Worm (Caenorhabditis elegans) whole organism, L2 larva: ENCODE results near the gene K06H6.2.
A peak's percentile ranks its signal among the peaks of the same experiment; 100 is the strongest.

ENCODE experiments used
- C34F6.9 ChIP-seq: fragments of 150-350 bp; optimal IDR thresholded peaks from 2 replicates; lab custom pipeline; 2014; ENCODE audit warnings: missing biosample characterization, missing genetic modification characterization
- F13H6.1 ChIP-seq: sonication (generic microtip); optimal IDR thresholded peaks from 2 replicates; lab custom pipeline; 2016; ENCODE audit warnings: missing genetic modification characterization, missing compliant biosample characterization
- R02D3.7 ChIP-seq: fragments of 150-350 bp; optimal IDR thresholded peaks from 2 replicates; lab custom pipeline; 2014; ENCODE audit warnings: missing biosample characterization, missing genetic modification characterization
- Y55F3AM.14 ChIP-seq: fragments of 200-800 bp; sonication (Bioruptor generic); optimal IDR thresholded peaks from 2 replicates; lab custom pipeline; 2018; ENCODE audit warnings: mild to moderate bottlenecking, missing genetic modification characterization, missing compliant biosample characterization
- ZK546.5 ChIP-seq: sonication (generic microtip); optimal IDR thresholded peaks from 2 replicates; lab custom pipeline; 2017; ENCODE audit warnings: missing biosample characterization, missing genetic modification characterization
- alr-1 ChIP-seq: fragments of 150-350 bp; optimal IDR thresholded peaks from 2 replicates; lab custom pipeline; 2014; ENCODE audit warnings: missing biosample characterization, missing genetic modification characterization
- ama-1 ChIP-seq: fragments of 150-350 bp; optimal IDR thresholded peaks from 2 replicates; lab custom pipeline; 2018; ENCODE audit warnings: inconsistent platforms
- blmp-1 ChIP-seq: sonication (generic microtip); optimal IDR thresholded peaks from 2 replicates; lab custom pipeline; 2017; ENCODE audit warnings: missing genetic modification characterization, mild to moderate bottlenecking, missing compliant biosample characterization, antibody characterized with exemption, moderate library complexity; ENCODE audit not compliant: insufficient read depth
- ceh-16 ChIP-seq: fragments of 150-350 bp; optimal IDR thresholded peaks from 2 replicates; lab custom pipeline; 2014; ENCODE audit warnings: missing biosample characterization, missing genetic modification characterization
- ceh-82 ChIP-seq: fragments of 150-350 bp; optimal IDR thresholded peaks from 2 replicates; lab custom pipeline; 2014; ENCODE audit warnings: missing biosample characterization, missing genetic modification characterization
- crh-2 ChIP-seq: sonication (generic microtip); optimal IDR thresholded peaks from 2 replicates; lab custom pipeline; 2017; ENCODE audit warnings: missing biosample characterization, missing genetic modification characterization
- dmd-4 ChIP-seq: sonication (generic microtip); optimal IDR thresholded peaks from 2 replicates; lab custom pipeline; 2017; ENCODE audit warnings: missing biosample characterization, missing genetic modification characterization
- egl-27 ChIP-seq: sonication (generic microtip); optimal IDR thresholded peaks from 3 replicates; lab custom pipeline; 2017; ENCODE audit warnings: missing biosample characterization, missing genetic modification reagents, missing genetic modification characterization
- elt-1 ChIP-seq: fragments of 150-350 bp; optimal IDR thresholded peaks from 2 replicates; lab custom pipeline; 2014; ENCODE audit warnings: missing biosample characterization, missing genetic modification characterization
- elt-3 ChIP-seq: sonication (generic microtip); optimal IDR thresholded peaks from 2 replicates; lab custom pipeline; 2017; ENCODE audit warnings: missing biosample characterization, missing genetic modification characterization
- fos-1 ChIP-seq: fragments of 150-350 bp; optimal IDR thresholded peaks from 2 replicates; lab custom pipeline; 2014; ENCODE audit warnings: missing biosample characterization, missing genetic modification characterization
- gmeb-1 ChIP-seq: fragments of 150-350 bp; optimal IDR thresholded peaks from 2 replicates; lab custom pipeline; 2014; ENCODE audit warnings: missing biosample characterization, missing genetic modification characterization
- lin-11 ChIP-seq: fragments of 150-350 bp; sonication (generic microtip); optimal IDR thresholded peaks from 2 replicates; lab custom pipeline; 2014; ENCODE audit warnings: missing biosample characterization, missing genetic modification characterization, inconsistent platforms, mixed read lengths
- lin-13 ChIP-seq: fragments of 150-350 bp; optimal IDR thresholded peaks from 2 replicates; lab custom pipeline; 2014; ENCODE audit warnings: missing biosample characterization, missing genetic modification reagents, missing genetic modification characterization
- lsy-2 ChIP-seq, 2 experiments: fragments of 150-350 bp in 1 of 2; sonication (generic microtip) in 1 of 2; optimal IDR thresholded peaks; 2 replicates each; lab custom pipeline; 2014 to 2017; ENCODE audit warnings: missing biosample characterization in 2 of 2, missing genetic modification characterization in 2 of 2
- mab-5 ChIP-seq: fragments of 150-350 bp; optimal IDR thresholded peaks from 2 replicates; lab custom pipeline; 2014; ENCODE audit warnings: missing biosample characterization, missing genetic modification characterization
- mbf-1 ChIP-seq: sonication (generic microtip); optimal IDR thresholded peaks from 2 replicates; lab custom pipeline; 2017; ENCODE audit warnings: missing biosample characterization, missing genetic modification characterization
- nhr-11 ChIP-seq: fragments of 150-350 bp; optimal IDR thresholded peaks from 2 replicates; lab custom pipeline; 2014; ENCODE audit warnings: missing biosample characterization, missing genetic modification characterization
- nhr-12 ChIP-seq: fragments of 150-350 bp; optimal IDR thresholded peaks from 2 replicates; lab custom pipeline; 2014; ENCODE audit warnings: missing biosample characterization, missing genetic modification characterization
- nhr-129 ChIP-seq: fragments of 150-350 bp; optimal IDR thresholded peaks from 2 replicates; lab custom pipeline; 2014; ENCODE audit warnings: missing biosample characterization, missing genetic modification characterization
- nhr-21 ChIP-seq: fragments of 150-350 bp; optimal IDR thresholded peaks from 2 replicates; lab custom pipeline; 2014; ENCODE audit warnings: missing biosample characterization, missing genetic modification characterization
- nhr-23 ChIP-seq: fragments of 150-350 bp; optimal IDR thresholded peaks from 2 replicates; lab custom pipeline; 2014; ENCODE audit warnings: missing biosample characterization, missing genetic modification reagents, missing genetic modification characterization
- nhr-237 ChIP-seq: fragments of 150-350 bp; optimal IDR thresholded peaks from 2 replicates; lab custom pipeline; 2014; ENCODE audit warnings: missing biosample characterization, missing genetic modification characterization
- nhr-25 ChIP-seq: fragments of 150-350 bp; sonication (generic microtip); optimal IDR thresholded peaks from 3 replicates; lab custom pipeline; 2014; ENCODE audit warnings: missing biosample characterization, missing genetic modification characterization
- nhr-6 ChIP-seq: fragments of 150-350 bp; optimal IDR thresholded peaks from 2 replicates; lab custom pipeline; 2014; ENCODE audit warnings: missing biosample characterization, missing genetic modification characterization
- nhr-77 ChIP-seq: fragments of 150-350 bp; optimal IDR thresholded peaks from 2 replicates; lab custom pipeline; 2014; ENCODE audit warnings: missing biosample characterization, missing genetic modification characterization
- peb-1 ChIP-seq: fragments of 150-350 bp; optimal IDR thresholded peaks from 2 replicates; lab custom pipeline; 2014; ENCODE audit warnings: missing biosample characterization, missing genetic modification characterization
- sem-4 ChIP-seq: fragments of 150-350 bp; optimal IDR thresholded peaks from 2 replicates; lab custom pipeline; 2014; ENCODE audit warnings: missing biosample characterization, missing genetic modification reagents, missing genetic modification characterization
- skn-1 ChIP-seq: sonication (generic microtip); optimal IDR thresholded peaks from 2 replicates; lab custom pipeline; 2017; ENCODE audit warnings: missing biosample characterization, missing genetic modification characterization
- sma-3 ChIP-seq: sonication (generic microtip); optimal IDR thresholded peaks from 2 replicates; lab custom pipeline; 2016; ENCODE audit warnings: missing genetic modification reagents, missing genetic modification characterization, missing compliant biosample characterization
- sma-9 ChIP-seq, 2 experiments: fragments of 150-350 bp in 1 of 2; sonication (generic microtip) in 1 of 2; optimal IDR thresholded peaks; 2 replicates each; lab custom pipeline; 2014 to 2016; ENCODE audit warnings: missing genetic modification characterization in 2 of 2, mild to moderate bottlenecking in 1 of 2, missing biosample characterization in 1 of 2, missing compliant biosample characterization in 1 of 2, missing genetic modification reagents in 1 of 2, moderate library complexity in 1 of 2
- snpc-4 ChIP-seq: fragments of 150-350 bp; optimal IDR thresholded peaks from 2 replicates; lab custom pipeline; 2014; ENCODE audit warnings: missing biosample characterization, missing genetic modification characterization
- unc-39 ChIP-seq: fragments of 150-350 bp; optimal IDR thresholded peaks from 2 replicates; lab custom pipeline; 2014; ENCODE audit warnings: missing biosample characterization, missing genetic modification characterization
- unc-55 ChIP-seq: fragments of 150-350 bp; sonication (generic microtip); optimal IDR thresholded peaks from 3 replicates; lab custom pipeline; 2014; ENCODE audit warnings: missing biosample characterization, missing genetic modification reagents, missing genetic modification characterization
- unc-62 ChIP-seq: fragments of 150-350 bp; optimal IDR thresholded peaks from 2 replicates; lab custom pipeline; 2014; ENCODE audit warnings: missing biosample characterization, missing genetic modification reagents, missing genetic modification characterization
- zag-1 ChIP-seq: fragments of 150-350 bp; optimal IDR thresholded peaks from 2 replicates; lab custom pipeline; 2014; ENCODE audit warnings: missing biosample characterization, missing genetic modification characterization
- ztf-1 ChIP-seq: fragments of 200-800 bp; sonication (Bioruptor generic); conservative IDR thresholded peaks from 2 replicates; pipeline ENCODE4 v1.3.6; 2022; ENCODE audit warnings: missing genetic modification characterization, missing compliant biosample characterization
- ztf-11 ChIP-seq: sonication (generic microtip); optimal IDR thresholded peaks from 2 replicates; lab custom pipeline; 2017; ENCODE audit warnings: missing biosample characterization, missing genetic modification characterization
- ztf-4 ChIP-seq: fragments of 150-350 bp; optimal IDR thresholded peaks from 2 replicates; lab custom pipeline; 2014; ENCODE audit warnings: missing biosample characterization, missing genetic modification characterization

Gene K06H6.2

DNA sequence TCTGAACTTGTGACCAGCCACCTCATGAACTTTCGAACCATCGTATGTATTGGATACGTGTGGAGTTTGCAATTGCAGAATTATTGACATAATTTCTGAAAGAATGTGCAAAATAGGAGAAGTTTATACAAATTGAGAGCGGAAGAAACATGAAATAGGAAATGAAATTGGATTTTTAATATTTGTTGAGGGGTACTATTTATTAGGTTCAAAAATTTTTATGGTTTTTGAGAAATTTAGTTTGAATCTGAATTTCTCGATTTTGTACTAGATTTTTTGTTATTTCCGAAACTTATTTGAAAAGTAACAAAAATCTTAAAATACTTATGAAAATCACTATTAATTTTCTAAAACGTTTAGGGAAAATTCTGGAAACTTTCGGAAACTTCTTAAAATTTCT is 43.0 kb downstream of the K06H6.2 start, which contains the start of gene F48G7.9:
TSS of gene F48G7.9 (minus strand) at position 101 of the 400 bp plus-strand sequence.
- TF ChIP-seq lin-13 (GFP tag; lab: Kevin White, UChicago) (no peak), zag-1 (tag; lab: Kevin White, UChicago) (no peak), elt-1 (tag; lab: Kevin White, UChicago) (no peak), ama-1 (lab: Kevin White, UChicago) (no peak), ztf-4 (tag; lab: Kevin White, UChicago) (no peak), unc-55 (no peak), ceh-82 (tag; lab: Kevin White, UChicago) (no peak)

DNA sequence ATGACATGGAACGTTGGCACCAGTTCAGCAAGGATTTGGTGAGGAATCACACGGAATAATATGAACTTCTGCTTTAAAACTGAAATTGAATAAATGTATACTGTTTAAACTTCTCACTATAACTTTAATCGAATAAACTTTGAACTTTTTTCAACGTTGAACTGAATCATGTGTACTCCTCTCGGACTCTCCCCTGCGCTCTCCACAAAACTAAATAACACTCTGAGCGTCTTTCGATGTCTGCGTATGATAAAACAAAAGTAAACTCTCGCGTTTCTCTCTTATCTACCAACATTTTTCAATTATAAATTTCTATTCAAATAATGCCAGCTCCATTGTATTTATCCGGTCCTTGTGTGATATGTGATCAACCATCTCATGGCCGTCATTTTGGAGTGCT is 46.3 kb downstream of the K06H6.2 start:
- TF ChIP-seq C34F6.9 (peak; percentile 13), dmd-4 (tag; lab: Kevin White, UChicago) (no peak), nhr-12 (tag; lab: Kevin White, UChicago) (no peak), ZK546.5 (tag; lab: Kevin White, UChicago) (no peak), skn-1 (no peak), nhr-11 (no peak), crh-2 (no peak), sma-9 (GFP tag; optimal IDR thresholded peaks at IDR 0.05; lab: Kevin White, UChicago) (peak; percentile 24), sma-9 (tag; optimal IDR thresholded peaks at IDR 0.05; lab: Kevin White, UChicago) (no peak), ceh-16 (tag; lab: Kevin White, UChicago) (no peak), ztf-1 (GFP tag; lab: Robert Waterston, UW) (no peak), unc-55 (peak; percentile 48), gmeb-1 (tag; lab: Kevin White, UChicago) (no peak), lsy-2 (tag; optimal IDR thresholded peaks at IDR 0.05; lab: Kevin White, UChicago) (no peak), ztf-4 (tag; lab: Kevin White, UChicago) (no peak), nhr-25 (tag; lab: Kevin White, UChicago) (no peak), lin-13 (GFP tag; lab: Kevin White, UChicago) (no peak), sma-3 (GFP tag; lab: Kevin White, UChicago) (no peak), mab-5 (no peak), nhr-129 (peak; percentile 15), Y55F3AM.14 (no peak)
- TF ChIP-seq, all 48 proteins: peak for 4

DNA sequence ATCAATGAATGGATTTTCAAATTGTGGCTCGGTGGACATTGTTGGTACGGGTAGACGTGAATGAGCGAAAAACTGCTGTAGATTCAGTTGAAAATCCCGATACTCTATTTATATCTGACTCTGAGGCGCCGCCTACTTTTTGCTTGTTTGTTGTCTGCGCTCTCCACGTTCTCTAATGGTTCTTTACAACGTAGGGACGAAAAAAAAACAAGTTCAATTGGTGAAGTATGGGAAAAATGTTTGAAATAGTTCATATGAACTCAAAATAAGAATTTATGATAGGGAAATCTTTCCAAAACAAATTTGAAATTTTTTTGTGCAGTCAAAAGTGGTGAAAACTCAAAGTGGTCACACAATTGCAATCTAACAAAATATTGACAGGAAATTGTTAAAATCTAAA is 49.3 kb downstream of the K06H6.2 start, which contains the start of gene F48G7.10:
TSS of gene F48G7.10 (minus strand) at position 101 of the 400 bp plus-strand sequence.
- TF ChIP-seq ceh-82 (tag; lab: Kevin White, UChicago) (no peak), nhr-237 (tag; lab: Kevin White, UChicago) (no peak), nhr-11 (no peak), R02D3.7 (tag; lab: Kevin White, UChicago) (no peak)

DNA sequence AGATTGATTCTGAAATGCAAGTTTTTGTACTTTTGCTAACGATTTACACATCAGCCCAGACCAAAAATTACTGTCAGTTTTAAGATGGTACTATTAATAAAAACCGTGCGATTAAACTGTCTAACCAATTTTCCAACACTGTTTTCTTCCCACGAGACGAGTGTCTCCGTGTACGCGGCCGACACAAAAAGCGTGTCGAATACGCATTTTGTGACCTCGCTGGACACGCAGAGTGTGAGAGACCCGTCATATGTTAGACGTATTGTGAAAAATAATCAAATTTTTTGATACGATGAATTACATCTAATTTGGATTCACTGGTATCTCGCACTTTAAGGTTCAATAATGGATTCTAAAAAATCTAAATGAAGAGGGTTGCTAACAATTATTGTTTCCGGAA is 50.1 kb downstream of the K06H6.2 start:
- no peak for TF ChIP-seq ceh-16 (tag; lab: Kevin White, UChicago)
- TF ChIP-seq unc-39 (tag; lab: Kevin White, UChicago) = no peak
- TF ChIP-seq snpc-4 = peak; percentile 74
- TF ChIP-seq ama-1 (lab: Kevin White, UChicago) = no peak
- TF ChIP-seq nhr-21 (tag; lab: Kevin White, UChicago) = no peak
- TF ChIP-seq nhr-23 = no peak
- TF ChIP-seq R02D3.7 (tag; lab: Kevin White, UChicago) = no peak
- TF ChIP-seq nhr-12 (tag; lab: Kevin White, UChicago) = no peak
- peak; percentile 31 for TF ChIP-seq gmeb-1 (tag; lab: Kevin White, UChicago)
- no peak for TF ChIP-seq skn-1
- no peak for TF ChIP-seq ceh-82 (tag; lab: Kevin White, UChicago)
- no peak for TF ChIP-seq mab-5
- peak; percentile 47 for TF ChIP-seq crh-2
- TF ChIP-seq ztf-1 (GFP tag; lab: Robert Waterston, UW) = no peak
- peak; percentile 25 for TF ChIP-seq nhr-25 (tag; lab: Kevin White, UChicago)
- no peak for TF ChIP-seq lsy-2 (tag; optimal IDR thresholded peaks at IDR 0.05; lab: Kevin White, UChicago)
- TF ChIP-seq unc-62 (GFP tag; lab: Kevin White, UChicago) = no peak
- TF ChIP-seq fos-1 (tag; lab: Kevin White, UChicago) = peak; percentile 44
- no peak for TF ChIP-seq ztf-4 (tag; lab: Kevin White, UChicago)
- TF ChIP-seq blmp-1 (tag; lab: Kevin White, UChicago) = no peak
- no peak for TF ChIP-seq ZK546.5 (tag; lab: Kevin White, UChicago)
- TF ChIP-seq elt-3 (tag; lab: Kevin White, UChicago) = no peak
- TF ChIP-seq nhr-6 (tag; lab: Kevin White, UChicago) = no peak
- peak; percentile 21 for TF ChIP-seq nhr-129
- no peak for TF ChIP-seq nhr-77 (tag; lab: Kevin White, UChicago)
- TF ChIP-seq F13H6.1 (tag; lab: Kevin White, UChicago) = no peak
- no peak for TF ChIP-seq mbf-1 (tag; lab: Kevin White, UChicago)
- TF ChIP-seq lin-13 (GFP tag; lab: Kevin White, UChicago) = no peak
- TF ChIP-seq peb-1 (tag; lab: Kevin White, UChicago) = no peak
- TF ChIP-seq ztf-11 (tag; lab: Kevin White, UChicago) = no peak
- peak; percentile 9 for TF ChIP-seq sma-9 (GFP tag; optimal IDR thresholded peaks at IDR 0.05; lab: Kevin White, UChicago)
- no peak for TF ChIP-seq sma-9 (tag; optimal IDR thresholded peaks at IDR 0.05; lab: Kevin White, UChicago)
- no peak for TF ChIP-seq dmd-4 (tag; lab: Kevin White, UChicago)
- no peak for TF ChIP-seq elt-1 (tag; lab: Kevin White, UChicago)
- TF ChIP-seq nhr-11 = no peak
- TF ChIP-seq nhr-237 (tag; lab: Kevin White, UChicago) = no peak
- TF ChIP-seq Y55F3AM.14 = no peak
- TF ChIP-seq lin-11 = no peak
- no peak for TF ChIP-seq sem-4
- no peak for TF ChIP-seq egl-27 (tag; lab: Kevin White, UChicago)
- no peak for TF ChIP-seq alr-1
